Worm (Caenorhabditis elegans) whole organism, L3 larva: ENCODE measurements around the gene mrpl-30.
"Not testable (repeated sequence)": the region's sequence is repeated elsewhere in the genome, so short reads cannot be mapped to it uniquely, and the experiment has no call there.

Experiments used
- ZK546.5 ChIP-seq: sonication (generic microtip); optimal IDR thresholded peaks from 2 replicates; lab custom pipeline; 2017; ENCODE audit warnings: missing biosample characterization, missing genetic modification characterization
- aly-2 ChIP-seq: fragments of 150-350 bp; optimal IDR thresholded peaks from 2 replicates; lab custom pipeline; 2014; ENCODE audit warnings: missing biosample characterization, missing genetic modification characterization
- ama-1 ChIP-seq: fragments of 150-350 bp; optimal IDR thresholded peaks from 2 replicates; lab custom pipeline; 2018
- ceh-16 ChIP-seq: sonication (generic microtip); optimal IDR thresholded peaks from 2 replicates; lab custom pipeline; 2017; ENCODE audit warnings: missing biosample characterization, missing genetic modification characterization
- ceh-28 ChIP-seq: fragments of 150-350 bp; optimal IDR thresholded peaks from 2 replicates; lab custom pipeline; 2014; ENCODE audit warnings: missing biosample characterization, missing genetic modification reagents, missing genetic modification characterization
- ceh-9 ChIP-seq: sonication (generic microtip); optimal IDR thresholded peaks from 2 replicates; lab custom pipeline; 2018; ENCODE audit warnings: missing biosample characterization, missing genetic modification characterization
- daf-12 ChIP-seq: fragments of 150-350 bp; optimal IDR thresholded peaks from 2 replicates; lab custom pipeline; 2014; ENCODE audit warnings: missing biosample characterization, missing genetic modification reagents, missing genetic modification characterization
- egl-5 ChIP-seq: fragments of 150-350 bp; optimal IDR thresholded peaks from 2 replicates; lab custom pipeline; 2017; ENCODE audit warnings: missing biosample characterization, missing genetic modification reagents, missing genetic modification characterization, inconsistent platforms
- elt-1 ChIP-seq: fragments of 150-350 bp; optimal IDR thresholded peaks from 2 replicates; lab custom pipeline; 2014; ENCODE audit warnings: missing biosample characterization, missing genetic modification characterization
- elt-2 ChIP-seq: sonication (generic microtip); optimal IDR thresholded peaks from 2 replicates; lab custom pipeline; 2016; ENCODE audit warnings: missing genetic modification reagents, mild to moderate bottlenecking, missing genetic modification characterization, missing compliant biosample characterization
- elt-3 ChIP-seq, 3 experiments: fragments of 150-350 bp in 1 of 3; sonication (generic microtip) in 2 of 3; optimal IDR thresholded peaks; 2 replicates in 2 of 3; 4 replicates in 1 of 3; lab custom pipeline; 2014 to 2017; ENCODE audit warnings: missing biosample characterization in 3 of 3, missing genetic modification characterization in 3 of 3
- eor-1 ChIP-seq, 2 experiments: fragments of 150-350 bp; optimal IDR thresholded peaks; 2 replicates each; lab custom pipeline; 2014 to 2018; ENCODE audit warnings: missing biosample characterization in 2 of 2, missing genetic modification characterization in 2 of 2
- fkh-10 ChIP-seq: sonication (generic microtip); optimal IDR thresholded peaks from 2 replicates; lab custom pipeline; 2017; ENCODE audit warnings: missing biosample characterization, missing genetic modification reagents, missing genetic modification characterization
- fos-1 ChIP-seq: fragments of 150-350 bp; optimal IDR thresholded peaks from 2 replicates; lab custom pipeline; 2014; ENCODE audit warnings: missing biosample characterization, missing genetic modification characterization
- hmg-11 ChIP-seq: sonication (generic microtip); optimal IDR thresholded peaks from 2 replicates; lab custom pipeline; 2016; ENCODE audit warnings: missing genetic modification characterization, missing compliant biosample characterization
- lin-39 ChIP-seq: fragments of 150-350 bp; optimal IDR thresholded peaks from 2 replicates; lab custom pipeline; 2018; ENCODE audit warnings: missing biosample characterization, missing genetic modification reagents, missing genetic modification characterization
- nfya-1 ChIP-seq: sonication (generic microtip); optimal IDR thresholded peaks from 2 replicates; lab custom pipeline; 2017; ENCODE audit warnings: missing genetic modification characterization, mild to moderate bottlenecking, missing compliant biosample characterization, antibody characterized with exemption, moderate library complexity; ENCODE audit not compliant: insufficient read depth
- nhr-23 ChIP-seq: fragments of 150-350 bp; optimal IDR thresholded peaks from 2 replicates; lab custom pipeline; 2014; ENCODE audit warnings: missing biosample characterization, missing genetic modification reagents, missing genetic modification characterization
- nhr-237 ChIP-seq: fragments of 150-350 bp; optimal IDR thresholded peaks from 2 replicates; lab custom pipeline; 2014; ENCODE audit warnings: missing biosample characterization, missing genetic modification characterization
- nhr-43 ChIP-seq: sonication (generic microtip); optimal IDR thresholded peaks from 2 replicates; lab custom pipeline; 2016; ENCODE audit warnings: mild to moderate bottlenecking, missing genetic modification characterization, missing compliant biosample characterization; ENCODE audit not compliant: poor library complexity, severe bottlenecking
- nhr-76 ChIP-seq: fragments of 150-350 bp; sonication (generic microtip); optimal IDR thresholded peaks from 5 replicates; lab custom pipeline; 2014; ENCODE audit warnings: missing biosample characterization, missing genetic modification characterization
- nhr-77 ChIP-seq: fragments of 150-350 bp; optimal IDR thresholded peaks from 2 replicates; lab custom pipeline; 2014; ENCODE audit warnings: missing biosample characterization, missing genetic modification characterization
- pha-4 ChIP-seq: fragments of 150-350 bp; optimal IDR thresholded peaks from 2 replicates; lab custom pipeline; 2014; ENCODE audit warnings: missing biosample characterization, missing genetic modification reagents, missing genetic modification characterization
- pqm-1 ChIP-seq: fragments of 150-350 bp; optimal IDR thresholded peaks from 2 replicates; lab custom pipeline; 2017; ENCODE audit warnings: missing biosample characterization, missing genetic modification characterization, inconsistent platforms
- sea-2 ChIP-seq: fragments of 150-350 bp; sonication (generic microtip); optimal IDR thresholded peaks from 4 replicates; lab custom pipeline; 2014; ENCODE audit warnings: missing biosample characterization, missing genetic modification reagents, missing genetic modification characterization
- skn-1 ChIP-seq: fragments of 150-350 bp; optimal IDR thresholded peaks from 2 replicates; lab custom pipeline; 2014; ENCODE audit warnings: missing biosample characterization, missing genetic modification characterization
- snpc-4 ChIP-seq: fragments of 150-350 bp; optimal IDR thresholded peaks from 2 replicates; lab custom pipeline; 2014; ENCODE audit warnings: missing biosample characterization, missing genetic modification characterization
- tbx-2 ChIP-seq: sonication (generic microtip); optimal IDR thresholded peaks from 2 replicates; lab custom pipeline; 2016; ENCODE audit warnings: mild to moderate bottlenecking, missing genetic modification characterization, missing compliant biosample characterization
- unc-39 ChIP-seq: sonication (generic microtip); optimal IDR thresholded peaks from 4 replicates; lab custom pipeline; 2017; ENCODE audit warnings: missing biosample characterization, missing genetic modification characterization
- ztf-11 ChIP-seq: fragments of 150-350 bp; optimal IDR thresholded peaks from 2 replicates; lab custom pipeline; 2014; ENCODE audit warnings: missing biosample characterization, missing genetic modification characterization

mrpl-30 gene

ce11 chrIII:2435373-2435772 is 24.6 kb upstream of the mrpl-30 start, which contains the start of gene W04B5.6:
Gene W04B5.6 (minus strand): TSS chrIII:2435473.
- TF ChIP-seq eor-1 (tag; optimal IDR thresholded peaks at IDR 0.05; lab: Kevin White, UChicago); nfya-1; snpc-4: not testable (repeated sequence)

- TF ChIP-seq ceh-28 (tag; lab: Kevin White, UChicago) (no peak), hmg-11 (tag; lab: Kevin White, UChicago) (no peak), ceh-16 (tag; lab: Kevin White, UChicago) (no peak), nhr-43 (no peak), elt-1 (tag; lab: Kevin White, UChicago) (no peak), daf-12 (tag; lab: Kevin White, UChicago) (no peak), aly-2 (tag; lab: Kevin White, UChicago) (no peak), nhr-23 (tag; lab: Kevin White, UChicago) (no peak), ama-1 (lab: Kevin White, UChicago) (no peak), ztf-11 (tag; lab: Kevin White, UChicago) (no peak), fos-1 (no peak), nhr-76 (tag; lab: Kevin White, UChicago) (no peak), tbx-2 (no peak), pha-4 (tag; lab: Kevin White, UChicago) (no peak), egl-5 (tag; lab: Kevin White, UChicago) (no peak), ZK546.5 (no peak), nhr-237 (tag; lab: Kevin White, UChicago) (no peak), fkh-10 (GFP tag; lab: Kevin White, UChicago) (no peak), nfya-1 (no peak), sea-2 (GFP tag; lab: Kevin White, UChicago) (no peak)
Measured at ce11 chrIII:2432925-2433324, 22.1 kb upstream of the mrpl-30 start.

ce11 chrIII:2426122-2426521 is 15.3 kb upstream of the mrpl-30 start, which contains the start of gene W04B5.8:
Gene W04B5.8 (plus strand): TSS chrIII:2426316.
- TF ChIP-seq hmg-11 (tag; lab: Kevin White, UChicago) (peak; percentile 48), eor-1 (tag; optimal IDR thresholded peaks at IDR 0.05; lab: Kevin White, UChicago) (no peak), nfya-1 (peak; percentile 19), ceh-28 (tag; lab: Kevin White, UChicago) (peak; percentile 5)

ce11 chrIII:2424783-2425329 is 14.1 kb upstream of the mrpl-30 start:
- TF ChIP-seq nhr-43: no peak
- no peak for TF ChIP-seq elt-2 (tag; lab: Kevin White, UChicago)
- TF ChIP-seq fos-1: no peak
- no peak for TF ChIP-seq ZK546.5
- no peak for TF ChIP-seq eor-1 (tag; optimal IDR thresholded peaks at IDR 0.05; lab: Kevin White, UChicago)
- no peak for TF ChIP-seq ztf-11 (tag; lab: Kevin White, UChicago)
- no peak for TF ChIP-seq nhr-77 (tag; lab: Kevin White, UChicago)
- no peak for TF ChIP-seq ama-1 (lab: Kevin White, UChicago)
- TF ChIP-seq ceh-9: no peak
- TF ChIP-seq fkh-10 (GFP tag; lab: Kevin White, UChicago): no peak
- no peak for TF ChIP-seq aly-2 (tag; lab: Kevin White, UChicago)

- peak; percentile 78 for TF ChIP-seq ceh-28 (tag; lab: Kevin White, UChicago)
- no peak for TF ChIP-seq nhr-76 (tag; lab: Kevin White, UChicago)
- TF ChIP-seq elt-1 (tag; lab: Kevin White, UChicago): no peak
Measured at ce11 chrIII:2423638-2424037, 12.9 kb upstream of the mrpl-30 start.

- TF ChIP-seq egl-5 (tag; lab: Kevin White, UChicago): no peak
- no peak for TF ChIP-seq nhr-237 (tag; lab: Kevin White, UChicago)
- no peak for TF ChIP-seq nhr-76 (tag; lab: Kevin White, UChicago)
- no peak for TF ChIP-seq unc-39
- no peak for TF ChIP-seq nhr-23 (tag; lab: Kevin White, UChicago)
- no peak for TF ChIP-seq lin-39
- TF ChIP-seq ztf-11 (tag; lab: Kevin White, UChicago): no peak
- no peak for TF ChIP-seq ceh-16 (tag; lab: Kevin White, UChicago)
- no peak for TF ChIP-seq skn-1 (tag; lab: Kevin White, UChicago)
- no peak for TF ChIP-seq daf-12 (tag; lab: Kevin White, UChicago)
- TF ChIP-seq ama-1 (lab: Kevin White, UChicago): no peak
- TF ChIP-seq sea-2 (GFP tag; lab: Kevin White, UChicago): no peak
- no peak for TF ChIP-seq pqm-1
- no peak for TF ChIP-seq elt-2 (tag; lab: Kevin White, UChicago)
- no peak for TF ChIP-seq ZK546.5
- no peak for TF ChIP-seq elt-3 (tag; optimal IDR thresholded peaks at IDR 0.05; lab: Kevin White, UChicago)
- TF ChIP-seq nfya-1: no peak
Measured at ce11 chrIII:2421226-2421625, 10.5 kb upstream of the mrpl-30 start.
